Worm (Caenorhabditis elegans) whole organism, late embryonic: ENCODE results near the gene T14G8.6.

Experiments used
- T23F11.4 ChIP-seq: fragments of 200-800 bp; sonication (Bioruptor generic); optimal IDR thresholded peaks from 2 replicates; lab custom pipeline; 2018; ENCODE audit warnings: mild to moderate bottlenecking, missing genetic modification characterization, missing compliant biosample characterization
- ama-1 ChIP-seq: fragments of 150-350 bp; optimal IDR thresholded peaks from 2 replicates; lab custom pipeline; 2014
- ceh-19 ChIP-seq: fragments of 200-800 bp; sonication (Bioruptor generic); optimal IDR thresholded peaks from 2 replicates; lab custom pipeline; 2018; ENCODE audit warnings: mild to moderate bottlenecking, missing genetic modification characterization, missing compliant biosample characterization
- dmd-4 ChIP-seq: sonication (generic microtip); optimal IDR thresholded peaks from 2 replicates; lab custom pipeline; 2016; ENCODE audit warnings: borderline replicate concordance, missing genetic modification characterization, missing compliant biosample characterization
- elt-2 ChIP-seq: sonication (generic microtip); optimal IDR thresholded peaks from 2 replicates; lab custom pipeline; 2016; ENCODE audit warnings: missing genetic modification reagents, missing genetic modification characterization, missing compliant biosample characterization
- fax-1 ChIP-seq: sonication (generic microtip); optimal IDR thresholded peaks from 2 replicates; lab custom pipeline; 2016; ENCODE audit warnings: missing genotype, missing genetic modification characterization, missing compliant biosample characterization
- hlh-30 ChIP-seq: sonication (generic microtip); optimal IDR thresholded peaks from 2 replicates; lab custom pipeline; 2017; ENCODE audit warnings: antibody characterized with exemption, missing genetic modification characterization, missing compliant biosample characterization; ENCODE audit not compliant: insufficient read depth
- syd-9 ChIP-seq: sonication (generic microtip); optimal IDR thresholded peaks from 2 replicates; lab custom pipeline; 2016; ENCODE audit warnings: mild to moderate bottlenecking, missing genetic modification characterization, moderate library complexity, missing compliant biosample characterization
- unc-86 ChIP-seq: sonication (generic microtip); optimal IDR thresholded peaks from 2 replicates; lab custom pipeline; 2016; ENCODE audit warnings: missing genetic modification characterization, missing compliant biosample characterization

ce11 chrX:12875649-12876048 is 13.0 kb upstream of the T14G8.6 start:
- no peak for TF ChIP-seq elt-2 (tag; lab: Kevin White, UChicago)
- TF ChIP-seq unc-86 (tag; lab: Kevin White, UChicago), result no peak
- no peak for TF ChIP-seq syd-9 (tag; lab: Kevin White, UChicago)
- TF ChIP-seq hlh-30, result no peak
- no peak for TF ChIP-seq ama-1
- TF ChIP-seq fax-1, result no peak
- TF ChIP-seq ceh-19, result no peak
- TF ChIP-seq dmd-4, result no peak
- TF ChIP-seq T23F11.4 (GFP tag; lab: Kevin White, UChicago), result no peak
